Worm (Caenorhabditis elegans) whole organism, midembryonic: ENCODE data around the gene C52G5.2.

Experiments used
- cog-1 ChIP-seq: sonication (generic microtip); optimal IDR thresholded peaks from 2 replicates; lab custom pipeline; 2016; ENCODE audit warnings: missing genetic modification characterization, missing compliant biosample characterization
- flt-1 ChIP-seq: fragments of 200-800 bp; sonication (Bioruptor generic); IDR thresholded peaks from 2 replicates; pipeline ENCODE4 v1.3.6; 2022; ENCODE audit warnings: missing genetic modification characterization, missing compliant biosample characterization
- ref-1 ChIP-seq: fragments of 200-800 bp; sonication (Bioruptor generic); conservative IDR thresholded peaks from 2 replicates; pipeline ENCODE4 v1.3.6; 2022; ENCODE audit warnings: missing genetic modification reagents, missing genetic modification characterization, missing compliant biosample characterization
- tab-1 ChIP-seq: fragments of 200-800 bp; sonication (Bioruptor generic); IDR thresholded peaks from 2 replicates; pipeline ENCODE4 v1.3.6; 2022; ENCODE audit warnings: missing genetic modification characterization, missing compliant biosample characterization
- ztf-23 ChIP-seq: fragments of 200-800 bp; sonication (Bioruptor generic); IDR thresholded peaks from 2 replicates; pipeline ENCODE4 v1.3.6; 2022; ENCODE audit warnings: missing genetic modification reagents, missing genetic modification characterization, missing compliant biosample characterization
- ztf-29 ChIP-seq: fragments of 200-800 bp; sonication (Bioruptor generic); IDR thresholded peaks from 2 replicates; pipeline ENCODE4 v1.3.6; 2022; ENCODE audit warnings: missing genetic modification reagents, missing genetic modification characterization, missing compliant biosample characterization

- no peak for TF ChIP-seq ztf-29 (GFP tag; lab: Robert Waterston, UW)
- TF ChIP-seq flt-1 (GFP tag; lab: Robert Waterston, UW): no peak
- TF ChIP-seq cog-1 (tag; lab: Kevin White, UChicago): no peak
- no peak for TF ChIP-seq ztf-23 (GFP tag; lab: Robert Waterston, UW)
- TF ChIP-seq tab-1: no peak
- TF ChIP-seq ref-1 (GFP tag; lab: Robert Waterston, UW): no peak
These were observed 14.1 kb upstream of the C52G5.2 start for ce11 chrX:12829055-12829454.
